Fruit fly (Drosophila melanogaster) whole organism, pupa: ENCODE measurements around the gene CG31835.

ENCODE experiments used
- CG12605 ChIP-seq: fragments of 200-800 bp; sonication (Bioruptor generic); IDR thresholded peaks from 2 replicates; pipeline ENCODE4 v1.3.6; 2022; ENCODE audit warnings: missing biosample characterization, missing genetic modification characterization
- CG17806 ChIP-seq: fragments of 200-800 bp; sonication (Bioruptor generic); optimal IDR thresholded peaks from 2 replicates; lab custom pipeline; 2018; ENCODE audit warnings: missing biosample characterization, mild to moderate bottlenecking, missing genetic modification characterization, moderate library complexity
- EcR ChIP-seq: fragments of 200-800 bp; sonication (Bioruptor generic); optimal IDR thresholded peaks from 3 replicates; lab custom pipeline; 2019; ENCODE audit warnings: missing biosample characterization, missing genetic modification characterization, mild to moderate bottlenecking, moderate library complexity, missing genetic modification reagents

DNA sequence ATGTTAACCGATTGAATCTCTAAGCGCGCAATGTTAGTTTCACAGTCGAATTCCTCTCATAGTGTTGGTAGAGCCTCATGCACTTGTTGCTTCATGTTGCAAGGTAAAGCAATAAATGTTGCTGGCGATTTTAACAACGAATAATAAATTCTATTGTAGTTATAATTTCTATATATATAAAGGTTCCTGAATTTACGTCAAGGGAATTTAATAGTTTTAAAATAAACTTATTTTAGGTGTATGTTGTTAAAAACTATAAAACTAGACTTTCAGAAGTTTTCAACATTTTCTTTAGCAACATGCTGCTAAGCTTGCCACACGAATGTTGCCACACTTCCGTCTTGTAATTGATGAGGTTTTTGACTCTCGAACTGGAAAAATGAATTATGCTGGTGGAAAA lies 45.4 kb upstream of the CG31835 start:
- TF ChIP-seq CG17806 (tag; lab: Kevin White, UChicago), result no peak
- 0 out of 2 replicates have a peak, but pooled peaks have one; percentile 21 for TF ChIP-seq CG12605 (GFP tag; lab: Robert Waterston, UW)
- TF ChIP-seq EcR (GFP tag; lab: Kevin White, UChicago), result no peak
